Worm (Caenorhabditis elegans): ENCODE results near the gene fic-1.
A peak's percentile ranks its signal among the peaks of the same experiment; 100 is the strongest.

The fic-1 gene

ce11 chrIV:10936906-10937540, at the start of gene fic-1:
fic-1 (plus strand) TSS chrIV:10937454.
- TF ChIP-seq snpc-1.2 (GFP tag; IDR thresholded peaks at IDR 0.05) = no peak
- TF ChIP-seq lin-29 (GFP tag; IDR thresholded peaks at IDR 0.05) = no peak
- no peak for TF ChIP-seq zag-1 (tag; optimal IDR thresholded peaks at IDR 0.05)
- TF ChIP-seq attf-4 (tag; optimal IDR thresholded peaks at IDR 0.05) = no peak
- no peak for TF ChIP-seq R02D3.7 (tag; optimal IDR thresholded peaks at IDR 0.05)
- no peak for TF ChIP-seq dmd-8 (GFP tag; IDR thresholded peaks at IDR 0.05)
- TF ChIP-seq Y105C5A.15 (GFP tag; IDR thresholded peaks at IDR 0.05) = no peak
- TF ChIP-seq nhr-102 (tag; optimal IDR thresholded peaks at IDR 0.05) = no peak
- TF ChIP-seq D1046.2 (GFP tag; IDR thresholded peaks at IDR 0.05) = no peak
- TF ChIP-seq unc-39 (tag; optimal IDR thresholded peaks at IDR 0.05) = no peak
- TF ChIP-seq ZK337.2 (GFP tag; IDR thresholded peaks at IDR 0.05) = no peak
- TF ChIP-seq tra-1 (GFP tag; IDR thresholded peaks at IDR 0.05) = no peak
- TF ChIP-seq php-3 (GFP tag; IDR thresholded peaks at IDR 0.05) = no peak
- TF ChIP-seq ceh-32 (tag; optimal IDR thresholded peaks at IDR 0.05; ENCODE audit: poor library complexity) = no peak
- TF ChIP-seq ceh-28 (tag; optimal IDR thresholded peaks at IDR 0.05) = peak; percentile 64
- TF ChIP-seq egl-43 (GFP tag; IDR thresholded peaks at IDR 0.05) = no peak
- TF ChIP-seq nhr-25 (tag; optimal IDR thresholded peaks at IDR 0.05; ENCODE audit: borderline replicate concordance, insufficient read depth) = no peak
- TF ChIP-seq ceh-20 (GFP tag; IDR thresholded peaks at IDR 0.05) = no peak
- TF ChIP-seq egl-27 (tag; optimal IDR thresholded peaks at IDR 0.05) = no peak
- TF ChIP-seq daf-16 (GFP tag; optimal IDR thresholded peaks at IDR 0.05) = peak in 1 of 2 experiments; percentile 26
- peak; percentile 94 for TF ChIP-seq daf-16 (tag; optimal IDR thresholded peaks at IDR 0.05)
- no peak for TF ChIP-seq cey-2 (tag; optimal IDR thresholded peaks at IDR 0.05; ENCODE audit: borderline replicate concordance, insufficient read depth)
- TF ChIP-seq dve-1 (tag; optimal IDR thresholded peaks at IDR 0.05; ENCODE audit: insufficient read depth) = peak; percentile 58
- TF ChIP-seq nhr-28 (tag; optimal IDR thresholded peaks at IDR 0.05) = peak; percentile 14
- TF ChIP-seq mdl-1 (tag; optimal IDR thresholded peaks at IDR 0.05) = peak; percentile 54 to 93
- peak; percentile 54; the same call in 1 of the 2 replicates for TF ChIP-seq ctbp-1 (GFP tag; IDR thresholded peaks at IDR 0.05)
- no peak for TF ChIP-seq daf-8 (GFP tag; IDR thresholded peaks at IDR 0.05)
- TF ChIP-seq ztf-7 (tag; optimal IDR thresholded peaks at IDR 0.05) = no peak
- no peak for TF ChIP-seq dmd-9 (GFP tag; IDR thresholded peaks at IDR 0.05)
- TF ChIP-seq vab-7 (GFP tag; IDR thresholded peaks at IDR 0.05) = no peak
- TF ChIP-seq nhr-6 (tag; optimal IDR thresholded peaks at IDR 0.05) = no peak
- no peak for TF ChIP-seq F44E2.7 (GFP tag; IDR thresholded peaks at IDR 0.05)
- peak; percentile 56 for TF ChIP-seq T20F7.1 (GFP tag; optimal IDR thresholded peaks at IDR 0.05)
- peak; percentile 57 for TF ChIP-seq nhr-11 (tag; optimal IDR thresholded peaks at IDR 0.05)
- no peak for TF ChIP-seq jun-1 (tag; optimal IDR thresholded peaks at IDR 0.05)
- TF ChIP-seq lsy-2 (tag; optimal IDR thresholded peaks at IDR 0.05) = peak; percentile 32 to 77
- TF ChIP-seq lin-1 (GFP tag; IDR thresholded peaks at IDR 0.05) = no peak
- TF ChIP-seq set-16 (GFP tag; IDR thresholded peaks at IDR 0.05) = no peak
- TF ChIP-seq dpl-1 (GFP tag; optimal IDR thresholded peaks at IDR 0.05) = peak; percentile 53
- TF ChIP-seq zip-2 (tag; optimal IDR thresholded peaks at IDR 0.05) = no peak
- no peak for TF ChIP-seq ama-1 (optimal IDR thresholded peaks at IDR 0.05)
- TF ChIP-seq pha-4 (GFP tag; IDR thresholded peaks at IDR 0.05) = no peak
- TF ChIP-seq pha-4 (tag; optimal IDR thresholded peaks at IDR 0.05) = peak; percentile 88
- TF ChIP-seq F10B5.3 (tag; optimal IDR thresholded peaks at IDR 0.05) = no peak
- TF ChIP-seq hmg-1.1 (GFP tag; IDR thresholded peaks at IDR 0.05) = 0 out of 2 replicates have a peak, but pooled peaks have one; percentile 39
- no peak for TF ChIP-seq aly-2 (tag; optimal IDR thresholded peaks at IDR 0.05)
- no peak for TF ChIP-seq nhr-77 (tag; optimal IDR thresholded peaks at IDR 0.05)
- no peak for TF ChIP-seq lir-3 (tag; optimal IDR thresholded peaks at IDR 0.05)
- TF ChIP-seq mxl-2 (GFP tag; conservative IDR thresholded peaks at IDR 0.05) = no peak
- no peak for TF ChIP-seq nhr-111 (GFP tag; optimal IDR thresholded peaks at IDR 0.05)
- TF ChIP-seq lim-7 (GFP tag; IDR thresholded peaks at IDR 0.05) = no peak
- TF ChIP-seq lin-39 (tag; optimal IDR thresholded peaks at IDR 0.05) = no peak

Measured in whole organism, L4 larva.